Worm (Caenorhabditis elegans): Measurements from ENCODE around the gene pygo-1.

Gene pygo-1

DNA sequence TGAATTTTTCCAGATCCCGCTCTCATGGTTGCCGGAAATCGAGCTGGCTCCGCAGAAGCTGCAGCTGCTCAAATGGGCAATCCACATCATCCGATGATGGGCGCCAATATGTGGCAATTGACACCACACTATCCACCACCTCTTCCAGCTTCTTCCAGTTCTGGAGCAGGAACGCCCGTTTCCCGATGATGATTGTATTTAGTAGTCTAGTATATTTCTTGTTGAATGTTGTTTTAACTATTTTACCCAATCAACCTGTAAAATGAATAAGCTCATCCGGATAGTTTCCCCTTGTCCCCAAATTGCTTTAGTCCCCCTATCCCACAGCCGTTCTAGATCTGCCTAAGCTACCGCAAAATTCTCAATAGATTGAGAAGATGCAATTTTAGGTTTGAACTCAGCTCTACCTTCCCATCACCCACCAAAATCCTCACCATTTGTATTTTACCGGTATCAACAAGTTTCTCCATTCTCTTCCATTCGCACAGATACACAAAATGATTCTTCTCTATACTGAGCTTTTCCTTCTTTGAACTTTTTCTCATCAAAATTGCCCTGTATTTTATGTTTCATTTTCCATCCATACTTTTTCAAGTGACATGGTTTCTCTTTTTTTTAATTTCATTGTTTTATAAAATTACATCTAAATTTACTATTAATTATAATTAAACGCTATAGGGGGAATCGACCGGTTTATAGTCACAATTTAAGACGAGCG, 3.3 kb downstream of the pygo-1 start (continued):
- peak; percentile 18 for TF ChIP-seq ama-1 (optimal IDR thresholded peaks at IDR 0.05)
- TF ChIP-seq php-3 (GFP tag; IDR thresholded peaks at IDR 0.05), result no peak
- TF ChIP-seq saeg-2 (GFP tag; IDR thresholded peaks at IDR 0.05), result 0 out of 2 replicates have a peak, but pooled peaks have one; percentile 8
- TF ChIP-seq dve-1 (tag; optimal IDR thresholded peaks at IDR 0.05; ENCODE audit: insufficient read depth), result peak; percentile 29
- no peak for TF ChIP-seq zfp-3 (GFP tag; conservative IDR thresholded peaks at IDR 0.05)
- no peak for TF ChIP-seq lir-3 (tag; optimal IDR thresholded peaks at IDR 0.05)
- TF ChIP-seq lim-7 (GFP tag; IDR thresholded peaks at IDR 0.05), result 0 out of 2 replicates have a peak, but pooled peaks have one; percentile 30
- peak; percentile 6 for TF ChIP-seq nhr-77 (tag; optimal IDR thresholded peaks at IDR 0.05)
- TF ChIP-seq unc-130 (GFP tag; optimal IDR thresholded peaks at IDR 0.05), result no peak
- no peak for TF ChIP-seq jun-1 (tag; optimal IDR thresholded peaks at IDR 0.05)
- peak; percentile 40 for TF ChIP-seq mep-1 (tag; optimal IDR thresholded peaks at IDR 0.05)
- peak in 1 of 2 experiments; percentile 51 for TF ChIP-seq unc-62 (GFP tag; optimal IDR thresholded peaks at IDR 0.05 in 1 of 2)
- no peak for TF ChIP-seq unc-62 (tag; optimal IDR thresholded peaks at IDR 0.05)
- TF ChIP-seq duxl-1 (tag; optimal IDR thresholded peaks at IDR 0.05; ENCODE audit: poor library complexity), result peak; percentile 16

DNA sequence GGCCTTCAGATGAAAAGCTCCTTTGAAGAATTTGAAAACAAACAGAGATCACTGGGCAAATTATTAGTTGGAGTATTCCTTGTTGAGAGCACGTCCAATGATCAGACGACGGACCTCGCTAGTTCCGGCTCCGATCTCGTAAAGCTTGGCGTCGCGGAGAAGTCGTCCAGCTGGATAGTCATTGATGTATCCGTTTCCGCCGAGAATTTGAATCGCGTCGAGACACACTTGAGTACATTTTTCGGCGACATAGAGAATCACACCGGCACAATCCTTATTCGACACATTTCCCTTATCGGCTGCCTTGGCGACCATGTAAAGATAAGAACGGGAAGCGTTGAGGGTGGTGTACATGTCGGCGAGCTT, 3.8 kb downstream of the pygo-1 start:
- TF ChIP-seq T26A8.4 (GFP tag; IDR thresholded peaks at IDR 0.05) (no peak; the same call in 1 of the 2 replicates), nhr-42 (GFP tag; IDR thresholded peaks at IDR 0.05) (no peak), lin-39 (tag; optimal IDR thresholded peaks at IDR 0.05) (no peak), cey-2 (tag; optimal IDR thresholded peaks at IDR 0.05; ENCODE audit: borderline replicate concordance, insufficient read depth) (no peak), spr-3 (GFP tag; optimal IDR thresholded peaks at IDR 0.05) (no peak), nhr-76 (tag; optimal IDR thresholded peaks at IDR 0.05) (no peak), mxl-3 (GFP tag; optimal IDR thresholded peaks at IDR 0.05) (no peak), ceh-28 (tag; optimal IDR thresholded peaks at IDR 0.05) (no peak), lin-1 (GFP tag; IDR thresholded peaks at IDR 0.05) (0 out of 2 replicates have a peak, but pooled peaks have one; percentile 10), R02D3.7 (tag; optimal IDR thresholded peaks at IDR 0.05) (no peak), sdz-12 (GFP tag; optimal IDR thresholded peaks at IDR 0.05) (no peak), zfp-3 (GFP tag; conservative IDR thresholded peaks at IDR 0.05) (0 out of 2 replicates have a peak, but pooled peaks have one; percentile 50), zag-1 (tag; optimal IDR thresholded peaks at IDR 0.05) (no peak), snpc-1.2 (GFP tag; IDR thresholded peaks at IDR 0.05) (peak; percentile 11; the same call in 1 of the 2 replicates), zip-2 (tag; optimal IDR thresholded peaks at IDR 0.05) (no peak), dve-1 (tag; optimal IDR thresholded peaks at IDR 0.05; ENCODE audit: insufficient read depth) (no peak), ceh-32 (tag; optimal IDR thresholded peaks at IDR 0.05; ENCODE audit: poor library complexity) (no peak), set-16 (GFP tag; IDR thresholded peaks at IDR 0.05) (no peak), ama-1 (optimal IDR thresholded peaks at IDR 0.05) (peak; percentile 4), nhr-102 (tag; optimal IDR thresholded peaks at IDR 0.05) (no peak), T20F7.1 (GFP tag; optimal IDR thresholded peaks at IDR 0.05) (no peak), F49E8.2 (tag; optimal IDR thresholded peaks at IDR 0.05; ENCODE audit: borderline replicate concordance) (no peak), nhr-25 (tag; optimal IDR thresholded peaks at IDR 0.05; ENCODE audit: borderline replicate concordance, insufficient read depth) (no peak), nhr-237 (tag; optimal IDR thresholded peaks at IDR 0.05) (no peak), Y75B8A.6 (GFP tag; IDR thresholded peaks at IDR 0.05) (0 out of 2 replicates have a peak, but pooled peaks have one; percentile 9), ceh-82 (tag; optimal IDR thresholded peaks at IDR 0.05) (no peak), nhr-48 (tag; optimal IDR thresholded peaks at IDR 0.05) (no peak), mdt-29 (GFP tag; IDR thresholded peaks at IDR 0.05) (no peak), jun-1 (tag; optimal IDR thresholded peaks at IDR 0.05) (no peak), pha-4 (GFP tag; IDR thresholded peaks at IDR 0.05) (no peak; the same call in 1 of the 2 replicates), pha-4 (tag; optimal IDR thresholded peaks at IDR 0.05) (no peak), nhr-6 (tag; optimal IDR thresholded peaks at IDR 0.05) (no peak), skn-1 (tag; optimal IDR thresholded peaks at IDR 0.05) (no peak), tra-1 (GFP tag; IDR thresholded peaks at IDR 0.05) (no peak), hlh-30 (tag; optimal IDR thresholded peaks at IDR 0.05; ENCODE audit: insufficient read depth) (no peak), F44E2.7 (GFP tag; IDR thresholded peaks at IDR 0.05) (no peak), madf-9 (GFP tag; conservative IDR thresholded peaks at IDR 0.05) (no peak), pqm-1 (tag; optimal IDR thresholded peaks at IDR 0.05) (no peak)
